Worm (Caenorhabditis elegans) whole organism, L4/young adult: ENCODE data around the gene elo-9.
"Not testable (repeated sequence)": the region's sequence is repeated elsewhere in the genome, so short reads cannot be mapped to it uniquely, and the experiment has no call there.

Source experiments
- W03F9.2 ChIP-seq: fragments of 150-350 bp; optimal IDR thresholded peaks from 2 replicates; lab custom pipeline; 2014; ENCODE audit warnings: missing biosample characterization, missing genetic modification characterization
- dao-5 ChIP-seq: sonication (generic microtip); optimal IDR thresholded peaks from 2 replicates; lab custom pipeline; 2016; ENCODE audit warnings: missing genotype, missing genetic modification characterization, moderate library complexity, missing compliant biosample characterization
- him-1 ChIP-seq: sonication (generic microtip); optimal IDR thresholded peaks from 2 replicates; lab custom pipeline; 2016; ENCODE audit warnings: missing genotype, missing genetic modification reagents, missing genetic modification characterization, missing compliant biosample characterization

Gene elo-9

DNA sequence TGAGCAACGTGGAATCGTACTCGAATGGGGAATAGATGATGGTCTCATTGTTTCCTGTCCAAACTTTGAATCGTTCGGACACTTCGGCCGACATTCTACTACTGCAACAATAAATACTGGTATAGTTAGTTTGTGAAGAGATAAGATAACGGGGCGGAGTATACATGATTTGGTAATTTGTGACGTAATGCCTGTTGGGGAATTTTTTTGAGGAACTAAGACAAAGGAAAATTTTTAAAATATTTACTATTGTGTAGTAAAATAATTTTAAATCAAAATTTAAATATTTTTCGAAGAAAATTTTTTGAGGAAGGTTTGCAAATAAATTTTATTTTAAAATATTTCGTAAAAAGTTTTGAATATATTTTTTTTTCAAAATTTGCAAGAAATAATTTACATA lies at the start of gene elo-9:
Gene elo-9, minus strand, starts transcription at position 101 of the 400 bp plus-strand sequence.
- TF ChIP-seq W03F9.2 (tag; lab: Kevin White, UChicago) (no peak), dao-5 (no peak), him-1 (tag; lab: Kevin White, UChicago) (no peak)

DNA sequence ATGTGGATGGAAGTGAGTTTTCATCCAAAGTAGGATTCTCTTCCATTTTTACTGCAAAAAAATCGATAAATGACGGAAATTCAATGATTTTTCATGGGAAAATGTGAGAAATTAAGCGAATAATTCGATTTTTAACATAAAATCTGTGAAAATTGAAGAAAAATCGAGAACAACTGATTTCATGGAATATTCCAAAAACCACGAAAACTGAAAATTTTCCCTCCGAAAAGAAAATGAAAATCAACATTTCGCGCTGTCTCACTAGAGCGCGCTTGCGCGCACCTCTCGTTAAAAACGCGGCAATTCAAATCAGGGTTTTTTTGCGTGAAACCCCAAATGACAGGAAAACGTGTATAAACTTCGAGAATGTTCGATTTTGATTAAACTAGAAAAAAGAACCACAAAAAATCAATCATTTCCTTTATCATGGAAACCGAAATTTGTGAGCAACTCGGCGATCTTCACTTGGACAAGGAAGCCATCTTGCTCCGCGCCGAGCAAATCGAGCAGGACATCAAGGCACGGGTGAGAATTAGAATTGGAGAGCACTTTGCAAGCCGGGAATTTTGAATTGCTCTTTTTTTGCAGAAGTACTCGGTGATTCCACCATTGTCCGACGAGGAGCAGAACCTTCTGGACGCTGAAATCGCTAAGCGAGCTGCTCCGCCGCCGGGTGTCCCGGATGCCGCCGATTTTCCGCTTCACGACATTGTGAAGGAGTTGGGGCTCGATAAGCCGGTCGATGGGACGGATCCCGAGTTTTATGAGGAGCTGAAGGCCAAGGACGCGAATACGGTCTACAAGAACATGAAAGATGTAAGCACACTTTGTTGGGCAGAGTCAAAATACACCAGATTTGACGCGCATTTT lies 46.7 kb upstream of the elo-9 start, which contains the start of the genes Y53F4B.9 and Y53F4B.11:
Gene Y53F4B.9, minus strand, starts transcription at position 51 of the 870 bp plus-strand sequence.
Gene Y53F4B.11, plus strand, starts transcription at position 383 of the 870 bp plus-strand sequence.
- TF ChIP-seq him-1 (tag; lab: Kevin White, UChicago): no peak
- TF ChIP-seq W03F9.2 (tag; lab: Kevin White, UChicago): peak; percentile 42

DNA sequence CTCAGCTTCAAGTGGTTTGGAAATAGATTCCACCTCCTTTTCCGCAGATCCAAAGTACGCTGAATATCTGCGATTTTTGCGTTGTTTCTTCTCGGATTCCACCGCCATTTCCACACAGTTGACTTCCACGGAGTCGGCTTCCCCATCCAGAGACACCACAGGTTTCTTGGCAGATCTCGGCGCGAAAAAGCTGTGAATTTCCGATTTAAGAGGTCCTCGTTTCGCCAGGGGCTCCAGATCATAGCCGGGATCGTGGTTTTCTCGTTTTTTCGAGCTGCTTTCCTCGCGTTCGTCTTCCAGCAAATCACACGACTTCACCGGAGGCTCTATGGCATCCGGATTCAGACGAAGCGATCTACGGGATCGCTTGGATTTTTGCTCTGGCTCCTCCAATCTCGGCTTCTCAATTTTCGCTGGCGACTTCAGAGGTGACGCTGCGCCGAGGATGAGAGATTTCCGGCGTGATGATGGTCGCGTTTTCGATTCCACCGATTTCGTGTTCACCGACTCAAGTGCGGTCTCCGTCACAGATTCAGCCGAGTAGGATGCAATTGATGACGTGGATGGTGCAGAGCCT lies 44.7 kb upstream of the elo-9 start:
- TF ChIP-seq him-1 (tag; lab: Kevin White, UChicago) (no peak), W03F9.2 (tag; lab: Kevin White, UChicago) (no peak), dao-5 (no peak)

DNA sequence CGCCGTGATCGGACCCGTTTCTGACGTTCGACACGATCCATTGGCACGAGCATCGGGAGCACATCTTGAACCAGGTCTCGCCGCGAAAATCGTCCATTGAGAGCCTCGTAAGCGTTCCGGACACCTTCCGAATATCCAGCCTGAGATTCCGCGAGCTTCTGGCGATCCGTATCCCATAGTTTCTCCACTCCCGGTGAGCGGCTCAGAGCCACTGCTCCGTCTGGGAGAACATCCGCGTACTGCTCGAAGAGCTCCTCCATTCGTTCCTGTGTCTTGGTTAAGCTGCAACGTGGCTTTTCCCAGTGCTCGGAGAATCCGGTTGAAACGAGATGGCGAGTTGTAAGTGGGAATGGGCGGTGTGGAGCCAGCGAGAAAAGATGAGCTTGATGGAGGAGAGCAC lies 41.2 kb upstream of the elo-9 start:
- no peak for TF ChIP-seq dao-5

ce11 chrII:15004538-15004937 lies 40.6 kb upstream of the elo-9 start:
- TF ChIP-seq him-1 (tag; lab: Kevin White, UChicago) (no peak), dao-5 (no peak), W03F9.2 (tag; lab: Kevin White, UChicago) (no peak)

ce11 chrII:15003410-15003809 lies 39.5 kb upstream of the elo-9 start, which contains the start of gene Y53F4B.10:
TSS of gene Y53F4B.10 (minus strand) at chrII:15003510.
- TF ChIP-seq W03F9.2 (tag; lab: Kevin White, UChicago) (no peak), dao-5 (no peak), him-1 (tag; lab: Kevin White, UChicago) (no peak)

DNA sequence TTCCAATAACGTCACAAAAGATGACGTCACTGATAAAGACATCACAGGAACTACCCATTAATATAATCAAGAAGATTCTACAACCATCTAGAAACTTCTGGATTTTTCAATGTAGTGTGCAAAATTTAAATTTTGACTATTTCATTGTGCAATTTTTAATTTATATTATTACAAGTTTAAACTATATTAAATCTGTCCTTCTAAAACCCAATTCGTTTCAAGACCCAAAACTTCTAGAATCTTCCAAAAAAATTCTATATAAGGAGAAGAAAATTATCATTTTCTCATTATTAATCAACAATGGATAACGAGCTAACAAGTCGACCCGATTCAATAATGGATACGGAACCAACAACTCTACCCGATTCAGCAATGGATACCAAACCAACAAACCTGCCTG lies 28.7 kb upstream of the elo-9 start, which contains the start of gene Y53F4B.7:
Gene Y53F4B.7, plus strand, starts transcription at position 301 of the 400 bp plus-strand sequence.
- TF ChIP-seq dao-5; W03F9.2 (tag; lab: Kevin White, UChicago); him-1 (tag; lab: Kevin White, UChicago): not testable (repeated sequence)

- TF ChIP-seq W03F9.2 (tag; lab: Kevin White, UChicago); dao-5; him-1 (tag; lab: Kevin White, UChicago): not testable (repeated sequence)
Measured at ce11 chrII:14988171-14988570, 24.3 kb upstream of the elo-9 start, which contains the start of gene Y53F4B.43. TSS of gene Y53F4B.43 (plus strand) at chrII:14988471.

- no peak for TF ChIP-seq dao-5
- no peak for TF ChIP-seq W03F9.2 (tag; lab: Kevin White, UChicago)
- TF ChIP-seq him-1 (tag; lab: Kevin White, UChicago): no peak
Measured at ce11 chrII:14983909-14984308, 20.0 kb upstream of the elo-9 start, which contains the start of gene Y53F4B.5. TSS of gene Y53F4B.5 (minus strand) at chrII:14984009.

ce11 chrII:14969320-14969950 lies 5.5 kb upstream of the elo-9 start, which contains the start of the genes pole-4, nsun-5 and metl-2:
TSS of gene pole-4 (minus strand) at chrII:14969354.
TSS of gene nsun-5 (plus strand) at chrII:14969617.
TSS of gene metl-2 (plus strand) at chrII:14969900.
- TF ChIP-seq W03F9.2 (tag; lab: Kevin White, UChicago): peak; percentile 35
- no peak for TF ChIP-seq him-1 (tag; lab: Kevin White, UChicago)

DNA sequence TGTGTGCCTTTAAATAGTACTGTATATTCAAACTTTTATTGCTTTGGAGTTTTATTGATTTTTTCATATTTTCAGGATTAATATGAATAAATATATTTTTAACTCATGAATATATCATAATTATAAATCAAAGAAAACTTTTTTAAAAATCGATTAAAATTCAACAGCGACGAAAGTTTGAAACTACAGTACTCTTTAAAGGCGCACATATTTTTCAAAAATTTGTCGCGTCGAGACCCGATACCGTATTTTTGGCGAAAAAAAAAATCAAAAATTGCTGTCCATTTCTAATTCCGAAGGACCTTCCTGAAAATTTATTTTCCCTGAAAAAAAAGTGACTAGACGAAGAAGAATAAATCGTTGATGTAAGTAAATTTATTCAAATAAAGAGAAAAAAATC lies 4.4 kb upstream of the elo-9 start:
- TF ChIP-seq him-1 (tag; lab: Kevin White, UChicago) (no peak), dao-5 (no peak), W03F9.2 (tag; lab: Kevin White, UChicago) (no peak)

ce11 chrII:14967084-14967483 lies 3.2 kb upstream of the elo-9 start:
- no peak for TF ChIP-seq him-1 (tag; lab: Kevin White, UChicago)
- no peak for TF ChIP-seq W03F9.2 (tag; lab: Kevin White, UChicago)
- no peak for TF ChIP-seq dao-5

DNA sequence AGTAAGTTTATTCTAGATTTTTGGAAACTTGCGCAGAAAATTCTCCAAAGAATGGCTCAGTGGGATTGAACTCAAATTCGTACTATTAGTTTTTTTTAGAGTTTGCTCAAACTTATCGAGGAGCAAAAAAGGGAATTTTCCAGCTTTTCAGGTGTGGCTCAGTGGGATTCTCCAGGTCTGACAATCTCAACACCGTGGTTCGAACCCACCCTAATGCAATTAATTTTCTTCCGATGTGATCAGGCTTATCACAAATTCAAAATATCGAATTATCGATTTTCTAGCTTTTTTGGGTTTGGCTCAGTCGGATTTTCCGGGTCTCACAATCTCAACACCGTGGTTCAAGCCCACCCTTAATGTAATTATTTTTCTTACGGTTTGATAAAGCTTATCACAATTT lies 2.5 kb upstream of the elo-9 start:
- no peak for TF ChIP-seq dao-5
- TF ChIP-seq him-1 (tag; lab: Kevin White, UChicago): no peak
